Worm (Caenorhabditis elegans) whole organism, late embryonic: ENCODE measurements around the gene W10C6.2.

Experiments used
- C08G9.2 ChIP-seq: sonication (generic microtip); optimal IDR thresholded peaks from 2 replicates; lab custom pipeline; 2016; ENCODE audit warnings: mild to moderate bottlenecking, missing genetic modification characterization, moderate library complexity, missing compliant biosample characterization
- C38D4.7 ChIP-seq: fragments of 200-800 bp; sonication (Bioruptor generic); optimal IDR thresholded peaks from 2 replicates; lab custom pipeline; 2018; ENCODE audit warnings: mild to moderate bottlenecking, missing genetic modification characterization, moderate library complexity, missing compliant biosample characterization
- T23F11.4 ChIP-seq: fragments of 200-800 bp; sonication (Bioruptor generic); optimal IDR thresholded peaks from 2 replicates; lab custom pipeline; 2018; ENCODE audit warnings: mild to moderate bottlenecking, missing genetic modification characterization, missing compliant biosample characterization
- Y22D7AL.16 ChIP-seq: sonication (generic microtip); optimal IDR thresholded peaks from 2 replicates; lab custom pipeline; 2016; ENCODE audit warnings: missing genetic modification characterization, missing compliant biosample characterization
- ahr-1 ChIP-seq: sonication (generic microtip); optimal IDR thresholded peaks from 2 replicates; lab custom pipeline; 2016; ENCODE audit warnings: missing genetic modification characterization, missing compliant biosample characterization
- ceh-18 ChIP-seq: sonication (generic microtip); optimal IDR thresholded peaks from 2 replicates; lab custom pipeline; 2016; ENCODE audit warnings: missing genetic modification characterization, missing compliant biosample characterization
- ceh-19 ChIP-seq: fragments of 200-800 bp; sonication (Bioruptor generic); optimal IDR thresholded peaks from 2 replicates; lab custom pipeline; 2018; ENCODE audit warnings: mild to moderate bottlenecking, missing genetic modification characterization, missing compliant biosample characterization
- ceh-2 ChIP-seq: sonication (generic microtip); optimal IDR thresholded peaks from 2 replicates; lab custom pipeline; 2016; ENCODE audit warnings: missing genotype, missing genetic modification characterization, missing compliant biosample characterization
- ceh-22 ChIP-seq: sonication (generic microtip); optimal IDR thresholded peaks from 2 replicates; lab custom pipeline; 2017; ENCODE audit warnings: missing biosample characterization, missing genetic modification characterization
- ceh-24 ChIP-seq: sonication (generic microtip); optimal IDR thresholded peaks from 2 replicates; lab custom pipeline; 2016; ENCODE audit warnings: mild to moderate bottlenecking, missing genetic modification characterization, missing compliant biosample characterization
- ceh-30 ChIP-seq: fragments of 150-350 bp; optimal IDR thresholded peaks from 2 replicates; lab custom pipeline; 2014; ENCODE audit warnings: missing biosample characterization, missing genetic modification characterization
- ceh-34 ChIP-seq: sonication (generic microtip); optimal IDR thresholded peaks from 2 replicates; lab custom pipeline; 2016; ENCODE audit warnings: mild to moderate bottlenecking, missing genetic modification characterization, missing compliant biosample characterization
- ceh-45 ChIP-seq: fragments of 200-800 bp; sonication (Bioruptor generic); IDR thresholded peaks from 2 replicates; pipeline ENCODE4 v1.3.6; 2022; ENCODE audit warnings: missing genetic modification reagents, missing genetic modification characterization, missing compliant biosample characterization
- che-1 ChIP-seq: sonication (generic microtip); optimal IDR thresholded peaks from 2 replicates; lab custom pipeline; 2016; ENCODE audit warnings: mild to moderate bottlenecking, missing genetic modification characterization, missing compliant biosample characterization
- dmd-4 ChIP-seq: sonication (generic microtip); optimal IDR thresholded peaks from 2 replicates; lab custom pipeline; 2016; ENCODE audit warnings: borderline replicate concordance, missing genetic modification characterization, missing compliant biosample characterization
- ets-4 ChIP-seq: sonication (generic microtip); optimal IDR thresholded peaks from 2 replicates; lab custom pipeline; 2016; ENCODE audit warnings: missing genetic modification characterization, missing compliant biosample characterization
- fkh-6 ChIP-seq: sonication (generic microtip); optimal IDR thresholded peaks from 2 replicates; lab custom pipeline; 2016; ENCODE audit warnings: missing genetic modification characterization, missing compliant biosample characterization
- gmeb-2 ChIP-seq: sonication (generic microtip); optimal IDR thresholded peaks from 2 replicates; lab custom pipeline; 2016; ENCODE audit warnings: missing genetic modification characterization, inconsistent platforms, missing compliant biosample characterization
- hlh-13 ChIP-seq: fragments of 200-800 bp; sonication (Bioruptor generic); optimal IDR thresholded peaks from 2 replicates; lab custom pipeline; 2018; ENCODE audit warnings: mild to moderate bottlenecking, missing genetic modification characterization, missing compliant biosample characterization
- hlh-15 ChIP-seq: sonication (generic microtip); optimal IDR thresholded peaks from 2 replicates; lab custom pipeline; 2016; ENCODE audit warnings: missing genetic modification characterization, missing compliant biosample characterization
- hlh-6 ChIP-seq: sonication (generic microtip); optimal IDR thresholded peaks from 2 replicates; lab custom pipeline; 2016; ENCODE audit warnings: missing genotype, missing genetic modification characterization, missing compliant biosample characterization
- lim-6 ChIP-seq: sonication (generic microtip); optimal IDR thresholded peaks from 2 replicates; lab custom pipeline; 2016; ENCODE audit warnings: missing genetic modification characterization, missing compliant biosample characterization
- lin-11 ChIP-seq: fragments of 200-800 bp; sonication (Bioruptor generic); optimal IDR thresholded peaks from 2 replicates; lab custom pipeline; 2018; ENCODE audit warnings: mild to moderate bottlenecking, missing genetic modification characterization, missing compliant biosample characterization
- madf-2 ChIP-seq: sonication (generic microtip); optimal IDR thresholded peaks from 2 replicates; lab custom pipeline; 2017; ENCODE audit warnings: missing genetic modification characterization, missing compliant biosample characterization
- mec-3 ChIP-seq: sonication (generic microtip); optimal IDR thresholded peaks from 2 replicates; lab custom pipeline; 2016; ENCODE audit warnings: borderline replicate concordance, missing genetic modification characterization, missing compliant biosample characterization
- nfya-1 ChIP-seq: sonication (generic microtip); optimal IDR thresholded peaks from 2 replicates; lab custom pipeline; 2017; ENCODE audit warnings: missing genetic modification characterization, mild to moderate bottlenecking, missing compliant biosample characterization, antibody characterized with exemption, moderate library complexity
- nhr-232 ChIP-seq: sonication (generic microtip); optimal IDR thresholded peaks from 2 replicates; lab custom pipeline; 2016; ENCODE audit warnings: missing genetic modification characterization, missing compliant biosample characterization
- odd-2 ChIP-seq: sonication (generic microtip); optimal IDR thresholded peaks from 2 replicates; lab custom pipeline; 2017; ENCODE audit warnings: antibody characterized with exemption, mild to moderate bottlenecking, missing genetic modification characterization, missing compliant biosample characterization
- pat-9 ChIP-seq: fragments of 200-800 bp; sonication (Bioruptor generic); optimal IDR thresholded peaks from 2 replicates; lab custom pipeline; 2018; ENCODE audit warnings: mild to moderate bottlenecking, missing genetic modification characterization, moderate library complexity, missing compliant biosample characterization
- pax-1 ChIP-seq: fragments of 150-350 bp; optimal IDR thresholded peaks from 2 replicates; lab custom pipeline; 2014; ENCODE audit warnings: missing biosample characterization, missing genetic modification characterization
- pha-2 ChIP-seq: sonication (generic microtip); optimal IDR thresholded peaks from 2 replicates; lab custom pipeline; 2017; ENCODE audit warnings: mild to moderate bottlenecking, missing genetic modification characterization, missing compliant biosample characterization
- pros-1 ChIP-seq: fragments of 150-350 bp; optimal IDR thresholded peaks from 2 replicates; lab custom pipeline; 2014; ENCODE audit warnings: missing biosample characterization, missing genetic modification reagents, missing genetic modification characterization
- rnt-1 ChIP-seq: sonication (generic microtip); optimal IDR thresholded peaks from 2 replicates; lab custom pipeline; 2016; ENCODE audit warnings: missing genetic modification characterization, missing compliant biosample characterization
- sox-2 ChIP-seq: fragments of 200-800 bp; sonication (Bioruptor generic); IDR thresholded peaks from 2 replicates; pipeline ENCODE4 v1.3.6; 2022; ENCODE audit warnings: missing genetic modification reagents, missing genetic modification characterization, missing compliant biosample characterization
- tbx-2 ChIP-seq: sonication (generic microtip); optimal IDR thresholded peaks from 2 replicates; lab custom pipeline; 2016; ENCODE audit warnings: missing genetic modification characterization, missing compliant biosample characterization
- unc-42 ChIP-seq: sonication (generic microtip); optimal IDR thresholded peaks from 2 replicates; lab custom pipeline; 2016; ENCODE audit warnings: missing genotype, missing genetic modification characterization, missing compliant biosample characterization
- unc-86 ChIP-seq: sonication (generic microtip); optimal IDR thresholded peaks from 2 replicates; lab custom pipeline; 2016; ENCODE audit warnings: missing genetic modification characterization, missing compliant biosample characterization

The W10C6.2 gene

DNA sequence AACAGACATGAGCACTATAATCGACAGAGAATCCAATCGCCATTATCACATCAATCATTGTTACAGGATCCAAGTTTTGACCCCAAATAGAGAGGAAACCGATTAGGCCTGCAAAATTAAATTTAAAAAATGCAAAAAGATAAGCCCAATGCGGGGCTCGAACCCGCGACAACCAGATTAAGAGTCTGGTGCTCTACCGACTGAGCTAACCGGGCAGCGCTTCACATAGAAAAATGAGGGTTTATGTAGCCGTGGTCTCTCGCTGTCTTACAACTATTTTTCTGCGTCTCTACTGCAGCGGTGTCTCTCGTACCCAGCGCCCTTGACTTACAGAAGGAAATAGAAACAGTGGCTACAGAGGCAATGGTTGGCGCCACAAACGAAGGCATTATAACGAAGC is 36.0 kb upstream of the W10C6.2 start (continued):
- TF ChIP-seq C38D4.7 (GFP tag; lab: Kevin White, UChicago), result peak; percentile 32
- TF ChIP-seq, all 69 proteins: peak for 30

DNA sequence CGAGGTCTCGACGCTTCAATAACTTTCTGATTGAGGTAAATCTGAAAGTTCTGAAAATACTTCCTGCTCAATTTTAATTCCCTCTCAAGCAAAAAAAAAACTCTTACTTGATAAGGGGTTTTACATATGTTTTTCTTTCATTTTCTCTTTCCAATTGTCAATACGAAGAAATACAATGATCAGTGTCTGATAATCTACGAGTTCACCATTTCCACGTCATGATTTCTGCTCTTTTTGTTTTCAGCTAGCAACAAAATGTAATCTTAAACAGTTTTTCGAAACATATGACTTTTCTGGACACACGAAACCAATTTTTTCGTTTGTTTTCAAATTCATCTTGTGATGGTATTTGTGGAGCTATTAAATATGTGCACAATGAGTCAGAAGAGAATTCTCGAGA is 34.5 kb upstream of the W10C6.2 start:
- TF ChIP-seq pax-1 (tag; lab: Kevin White, UChicago) (no peak), ceh-34 (tag; lab: Kevin White, UChicago) (no peak), ahr-1 (tag; lab: Kevin White, UChicago) (no peak), pat-9 (tag; lab: Kevin White, UChicago) (no peak), Y22D7AL.16 (tag; lab: Kevin White, UChicago) (no peak), C08G9.2 (tag; lab: Kevin White, UChicago) (no peak), tbx-2 (tag; lab: Kevin White, UChicago) (no peak), lin-11 (tag; lab: Kevin White, UChicago) (no peak), mec-3 (tag; lab: Kevin White, UChicago) (no peak), pros-1 (tag; lab: Kevin White, UChicago) (no peak), unc-42 (tag; lab: Kevin White, UChicago) (no peak)

DNA sequence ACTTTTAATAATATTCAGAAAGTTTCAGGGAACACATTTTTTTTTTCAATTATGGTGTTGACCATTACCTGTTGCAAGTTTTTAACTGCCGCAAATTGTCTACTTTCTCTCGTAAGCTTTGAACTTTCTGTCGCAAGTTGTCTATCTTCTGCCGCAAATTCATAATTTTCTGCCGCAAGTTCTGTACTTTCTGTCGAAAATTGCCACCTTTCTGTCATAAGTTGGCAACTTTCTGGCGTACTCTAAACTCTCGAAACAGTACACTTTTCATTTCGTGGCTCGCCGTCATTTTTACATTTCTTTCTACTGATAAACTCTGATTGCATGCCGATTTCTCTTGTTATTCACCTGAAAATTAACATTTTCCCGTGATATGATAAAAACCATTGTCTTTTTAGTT is 33.7 kb upstream of the W10C6.2 start:
- TF ChIP-seq pax-1 (tag; lab: Kevin White, UChicago), result no peak
- no peak for TF ChIP-seq nhr-232 (tag; lab: Kevin White, UChicago)
- TF ChIP-seq unc-86 (tag; lab: Kevin White, UChicago), result no peak
- no peak for TF ChIP-seq pat-9 (tag; lab: Kevin White, UChicago)
- TF ChIP-seq ceh-24 (tag; lab: Kevin White, UChicago), result no peak
- no peak for TF ChIP-seq tbx-2 (tag; lab: Kevin White, UChicago)
- TF ChIP-seq nfya-1, result no peak
- TF ChIP-seq che-1 (tag; lab: Kevin White, UChicago), result no peak
- no peak for TF ChIP-seq ets-4 (tag; lab: Kevin White, UChicago)
- no peak for TF ChIP-seq ahr-1 (tag; lab: Kevin White, UChicago)
- no peak for TF ChIP-seq ceh-19 (GFP tag; lab: Kevin White, UChicago)
- no peak for TF ChIP-seq ceh-22 (tag; lab: Kevin White, UChicago)
- TF ChIP-seq lim-6 (tag; lab: Kevin White, UChicago), result no peak
- no peak for TF ChIP-seq hlh-15
- no peak for TF ChIP-seq ceh-18
- no peak for TF ChIP-seq fkh-6 (tag; lab: Kevin White, UChicago)
- TF ChIP-seq rnt-1 (tag; lab: Kevin White, UChicago), result no peak

DNA sequence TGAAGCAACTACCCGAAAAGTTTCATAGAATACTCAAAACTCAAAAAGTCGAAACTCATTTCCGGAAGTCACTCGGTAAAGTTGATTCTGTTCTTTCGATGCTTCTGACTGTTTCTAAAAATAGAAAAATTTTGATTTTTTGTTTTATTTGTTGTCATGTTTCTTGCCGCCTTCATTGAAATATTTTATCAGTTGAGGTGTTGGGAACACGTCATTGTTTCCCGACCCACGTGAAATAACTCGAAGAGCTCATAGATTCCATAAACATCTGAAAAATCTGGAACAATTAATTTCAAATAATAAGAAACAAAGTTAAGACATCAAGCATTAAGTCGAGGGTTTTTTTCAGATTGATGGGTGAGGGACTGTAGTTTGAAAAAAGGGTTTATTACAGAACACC is 33.3 kb upstream of the W10C6.2 start:
- no peak for TF ChIP-seq ceh-24 (tag; lab: Kevin White, UChicago)
- TF ChIP-seq dmd-4 (tag; lab: Kevin White, UChicago), result no peak
- TF ChIP-seq sox-2 (GFP tag; lab: Robert Waterston, UW), result no peak
- no peak for TF ChIP-seq ceh-45 (GFP tag; lab: Robert Waterston, UW)
- no peak for TF ChIP-seq ceh-2
- TF ChIP-seq odd-2 (tag; lab: Kevin White, UChicago), result no peak
- TF ChIP-seq hlh-13 (GFP tag; lab: Kevin White, UChicago), result no peak
- no peak for TF ChIP-seq gmeb-2
- TF ChIP-seq hlh-6, result no peak
- TF ChIP-seq T23F11.4 (GFP tag; lab: Kevin White, UChicago), result no peak
- TF ChIP-seq Y22D7AL.16 (tag; lab: Kevin White, UChicago), result no peak
- TF ChIP-seq fkh-6 (tag; lab: Kevin White, UChicago), result no peak
- TF ChIP-seq nhr-232 (tag; lab: Kevin White, UChicago), result no peak
- TF ChIP-seq madf-2 (tag; lab: Kevin White, UChicago), result no peak
- TF ChIP-seq rnt-1 (tag; lab: Kevin White, UChicago), result no peak
- no peak for TF ChIP-seq lin-11 (tag; lab: Kevin White, UChicago)
- no peak for TF ChIP-seq ceh-22 (tag; lab: Kevin White, UChicago)
- TF ChIP-seq ceh-34 (tag; lab: Kevin White, UChicago), result no peak
- TF ChIP-seq ceh-30, result no peak
- TF ChIP-seq pha-2 (tag; lab: Kevin White, UChicago), result no peak
- TF ChIP-seq, all 69 proteins: peak for 0
